Worm (Caenorhabditis elegans): Measurements from ENCODE around the gene sdz-35.
"Not testable (repeated sequence)": the region's sequence is repeated elsewhere in the genome, so short reads cannot be mapped to it uniquely, and the experiment has no call there.

Gene sdz-35

ce11 chrII:3203415-3203814, 5.2 kb downstream of the sdz-35 start, which contains the start of gene sri-50:
sri-50 (plus strand) TSS chrII:3203715.
- TF ChIP-seq nhr-237 (tag; optimal IDR thresholded peaks at IDR 0.05), result no peak
- TF ChIP-seq M03D4.4 (tag; optimal IDR thresholded peaks at IDR 0.05), result no peak
- no peak for TF ChIP-seq ceh-43 (GFP tag; optimal IDR thresholded peaks at IDR 0.05)
- TF ChIP-seq ces-1 (GFP tag; optimal IDR thresholded peaks at IDR 0.05), result no peak
- TF ChIP-seq mab-5 (tag; optimal IDR thresholded peaks at IDR 0.05), result no peak
- TF ChIP-seq nhr-2 (tag; optimal IDR thresholded peaks at IDR 0.05), result no peak
- TF ChIP-seq sem-2 (GFP tag; optimal IDR thresholded peaks at IDR 0.05), result no peak
- no peak for TF ChIP-seq unc-39 (tag; optimal IDR thresholded peaks at IDR 0.05)
- no peak for TF ChIP-seq unc-120 (tag; optimal IDR thresholded peaks at IDR 0.05; ENCODE audit: poor library complexity, severe bottlenecking)
- no peak for TF ChIP-seq flh-1 (GFP tag; optimal IDR thresholded peaks at IDR 0.05)
- TF ChIP-seq hlh-1 (tag; optimal IDR thresholded peaks at IDR 0.05), result no peak

- no peak for TF ChIP-seq bed-3 (GFP tag; optimal IDR thresholded peaks at IDR 0.05)
- no peak for TF ChIP-seq nhr-12 (tag; optimal IDR thresholded peaks at IDR 0.05)
- TF ChIP-seq sem-2 (GFP tag; optimal IDR thresholded peaks at IDR 0.05), result no peak
- no peak for TF ChIP-seq elt-3 (tag; optimal IDR thresholded peaks at IDR 0.05)
- no peak for TF ChIP-seq mls-2 (tag; optimal IDR thresholded peaks at IDR 0.05)
- no peak for TF ChIP-seq blmp-1 (tag; optimal IDR thresholded peaks at IDR 0.05)
- TF ChIP-seq pha-4 (tag; optimal IDR thresholded peaks at IDR 0.05), result no peak
- TF ChIP-seq lin-13 (tag; optimal IDR thresholded peaks at IDR 0.05), result no peak
- no peak for TF ChIP-seq tbx-8 (GFP tag; optimal IDR thresholded peaks at IDR 0.05)
- TF ChIP-seq mep-1 (tag; optimal IDR thresholded peaks at IDR 0.05), result no peak
- TF ChIP-seq snpc-4 (tag; optimal IDR thresholded peaks at IDR 0.05), result no peak
- no peak for TF ChIP-seq drap-1 (GFP tag; optimal IDR thresholded peaks at IDR 0.05)
- no peak for TF ChIP-seq cnd-1 (tag; optimal IDR thresholded peaks at IDR 0.05)
- no peak for TF ChIP-seq ceh-83 (GFP tag; optimal IDR thresholded peaks at IDR 0.05)
Measured at ce11 chrII:3202519-3202918, 6.1 kb downstream of the sdz-35 start, which contains the start of gene sri-53. sri-53 (minus strand) TSS chrII:3202619.

- TF ChIP-seq nhr-237 (tag; optimal IDR thresholded peaks at IDR 0.05); nhr-76 (tag; optimal IDR thresholded peaks at IDR 0.05); unc-120 (tag; optimal IDR thresholded peaks at IDR 0.05; ENCODE audit: poor library complexity, severe bottlenecking): not testable (repeated sequence)
Measured at ce11 chrII:3201242-3201641, 7.3 kb downstream of the sdz-35 start, which contains the start of gene sri-48. sri-48 (minus strand) TSS chrII:3201342.

- TF ChIP-seq lsy-2 (tag; optimal IDR thresholded peaks at IDR 0.05) (no peak), pha-4 (tag; optimal IDR thresholded peaks at IDR 0.05) (no peak), ceh-83 (GFP tag; optimal IDR thresholded peaks at IDR 0.05) (no peak), ces-1 (GFP tag; optimal IDR thresholded peaks at IDR 0.05) (no peak), elt-3 (tag; optimal IDR thresholded peaks at IDR 0.05) (no peak), nhr-28 (tag; optimal IDR thresholded peaks at IDR 0.05) (no peak)
Measured at ce11 chrII:3198998-3199397, 9.6 kb downstream of the sdz-35 start, which contains the start of gene sri-51. sri-51 (minus strand) TSS chrII:3199098.

- TF ChIP-seq ztf-11 (tag; optimal IDR thresholded peaks at IDR 0.05), result no peak
- no peak for TF ChIP-seq nhr-237 (tag; optimal IDR thresholded peaks at IDR 0.05)
- TF ChIP-seq mep-1 (tag; optimal IDR thresholded peaks at IDR 0.05), result no peak
Measured at ce11 chrII:3196966-3197365, 11.6 kb downstream of the sdz-35 start, which contains the start of gene gcy-15. gcy-15 (minus strand) TSS chrII:3197066.

- no peak for TF ChIP-seq nhr-237 (tag; optimal IDR thresholded peaks at IDR 0.05)
- TF ChIP-seq cnd-1 (tag; optimal IDR thresholded peaks at IDR 0.05), result no peak
- no peak for TF ChIP-seq mab-5 (tag; optimal IDR thresholded peaks at IDR 0.05)
- TF ChIP-seq nhr-2 (tag; optimal IDR thresholded peaks at IDR 0.05), result no peak
- TF ChIP-seq lsy-2 (tag; optimal IDR thresholded peaks at IDR 0.05), result no peak
- no peak for TF ChIP-seq bed-3 (GFP tag; optimal IDR thresholded peaks at IDR 0.05)
Measured at ce11 chrII:3195739-3196138, 12.8 kb downstream of the sdz-35 start.

ce11 chrII:3191544-3191943, 17.0 kb downstream of the sdz-35 start, which contains the start of gene Y27F2A.9:
Y27F2A.9 (minus strand) TSS chrII:3191644.
- TF ChIP-seq ces-1 (GFP tag; optimal IDR thresholded peaks at IDR 0.05); elt-1 (tag; optimal IDR thresholded peaks at IDR 0.05; ENCODE audit: borderline replicate concordance, insufficient read depth); blmp-1 (tag; optimal IDR thresholded peaks at IDR 0.05): not testable (repeated sequence)
